Fruit fly (Drosophila melanogaster) whole organism, embryonic: ENCODE data around the gene LPCAT.

Experiments
- CG1024 ChIP-seq: fragments of 200-800 bp; sonication (Bioruptor generic); IDR thresholded peaks from 2 replicates; pipeline ENCODE4 v1.3.6; 2022; ENCODE audit warnings: missing biosample characterization, missing genetic modification characterization
- CG11723 ChIP-seq: fragments of 200-800 bp; sonication (Bioruptor generic); optimal IDR thresholded peaks from 2 replicates; lab custom pipeline; 2017; ENCODE audit warnings: missing biosample characterization, mild to moderate bottlenecking, missing genetic modification characterization
- CG13624 ChIP-seq: fragments of 200-800 bp; sonication (Bioruptor generic); optimal IDR thresholded peaks from 2 replicates; lab custom pipeline; 2016; ENCODE audit warnings: missing biosample characterization, missing genetic modification characterization
- CG13775 ChIP-seq: fragments of 200-800 bp; sonication (Bioruptor generic); optimal IDR thresholded peaks from 3 replicates; lab custom pipeline; 2017; ENCODE audit warnings: missing biosample characterization, mild to moderate bottlenecking, missing genetic modification characterization
- CG14014 ChIP-seq: fragments of 200-800 bp; sonication (Bioruptor generic); IDR thresholded peaks from 2 replicates; pipeline ENCODE4 v1.3.6; 2022; ENCODE audit warnings: missing biosample characterization, missing genetic modification characterization
- CG17186 ChIP-seq: fragments of 200-800 bp; sonication (Bioruptor generic); optimal IDR thresholded peaks from 3 replicates; lab custom pipeline; 2017; ENCODE audit warnings: missing biosample characterization, missing genetic modification reagents, missing genetic modification characterization
- CG17328 ChIP-seq: fragments of 200-800 bp; sonication (Bioruptor generic); IDR thresholded peaks from 2 replicates; pipeline ENCODE4 v1.3.6; 2022; ENCODE audit warnings: missing biosample characterization, missing genetic modification characterization
- CG18476 ChIP-seq: fragments of 200-800 bp; sonication (Bioruptor generic); optimal IDR thresholded peaks from 2 replicates; lab custom pipeline; 2016; ENCODE audit warnings: missing biosample characterization, mild to moderate bottlenecking, missing genetic modification characterization
- CG2199 ChIP-seq: fragments of 200-800 bp; sonication (Bioruptor generic); IDR thresholded peaks from 3 replicates; pipeline ENCODE4 v1.3.6; 2022; ENCODE audit warnings: missing biosample characterization, missing genetic modification characterization
- CG30431 ChIP-seq: fragments of 200-800 bp; sonication (Bioruptor generic); optimal IDR thresholded peaks from 2 replicates; lab custom pipeline; 2017; ENCODE audit warnings: missing biosample characterization, missing genetic modification characterization
- CG31388 ChIP-seq: fragments of 200-800 bp; sonication (Bioruptor generic); optimal IDR thresholded peaks from 2 replicates; lab custom pipeline; 2016; ENCODE audit warnings: missing biosample characterization, missing genetic modification characterization
- CG31441 ChIP-seq: fragments of 200-800 bp; sonication (Bioruptor generic); IDR thresholded peaks from 2 replicates; pipeline ENCODE4 v1.3.6; 2022; ENCODE audit warnings: missing biosample characterization, missing genetic modification characterization
- CG32532 ChIP-seq: fragments of 200-800 bp; sonication (Bioruptor generic); IDR thresholded peaks from 2 replicates; pipeline ENCODE4 v1.3.6; 2022; ENCODE audit warnings: missing biosample characterization, missing genetic modification characterization
- CG43689 ChIP-seq: fragments of 200-800 bp; sonication (Bioruptor generic); IDR thresholded peaks from 2 replicates; pipeline ENCODE4 v1.3.6; 2022; ENCODE audit warnings: missing biosample characterization, missing genetic modification characterization
- CG4404 ChIP-seq: fragments of 200-800 bp; sonication (Bioruptor generic); IDR thresholded peaks from 2 replicates; pipeline ENCODE4 v1.3.6; 2022; ENCODE audit warnings: missing biosample characterization, missing genetic modification characterization
- CG4730 ChIP-seq: fragments of 200-800 bp; sonication (Bioruptor generic); IDR thresholded peaks from 2 replicates; pipeline ENCODE4 v1.3.6; 2022; ENCODE audit warnings: missing biosample characterization, missing genetic modification characterization
- CG6813 ChIP-seq: fragments of 200-800 bp; sonication (Bioruptor generic); optimal IDR thresholded peaks from 2 replicates; lab custom pipeline; 2017; ENCODE audit warnings: missing biosample characterization, missing genetic modification characterization, mild to moderate bottlenecking, moderate library complexity, missing genetic modification reagents
- CG7271 ChIP-seq: fragments of 200-800 bp; sonication (Bioruptor generic); optimal IDR thresholded peaks from 2 replicates; lab custom pipeline; 2018; ENCODE audit warnings: missing biosample characterization, mild to moderate bottlenecking, missing genetic modification characterization, moderate library complexity
- CG9437 ChIP-seq: fragments of 200-800 bp; sonication (Bioruptor generic); optimal IDR thresholded peaks from 2 replicates; lab custom pipeline; 2018; ENCODE audit warnings: missing biosample characterization, mild to moderate bottlenecking, missing genetic modification characterization
- CoRest ChIP-seq: fragments of 200-800 bp; sonication (Bioruptor generic); optimal IDR thresholded peaks from 3 replicates; lab custom pipeline; 2018; ENCODE audit warnings: missing biosample characterization, mild to moderate bottlenecking, missing genetic modification characterization, moderate library complexity
- D19B ChIP-seq: fragments of 200-800 bp; sonication (Bioruptor generic); optimal IDR thresholded peaks from 2 replicates; lab custom pipeline; 2017; ENCODE audit warnings: missing biosample characterization, mild to moderate bottlenecking, missing genetic modification characterization
- Doc3 ChIP-seq: fragments of 200-800 bp; sonication (Bioruptor generic); IDR thresholded peaks from 3 replicates; pipeline ENCODE4 v1.3.6; 2022; ENCODE audit warnings: missing biosample characterization, missing genetic modification characterization; ENCODE audit not compliant: partially characterized antibody
- Dp ChIP-seq: fragments of 200-800 bp; sonication (Bioruptor generic); optimal IDR thresholded peaks from 2 replicates; lab custom pipeline; 2018; ENCODE audit warnings: missing biosample characterization, mild to moderate bottlenecking, missing genetic modification characterization, moderate library complexity
- Eip74EF ChIP-seq, 2 experiments: fragments of 200-800 bp in 1 of 2; fragments of >200 bp in 1 of 2; sonication (Bioruptor generic) in 1 of 2; optimal IDR thresholded peaks; 2 replicates each; lab custom pipeline; 2017 to 2019; ENCODE audit warnings: missing biosample characterization in 2 of 2, missing genetic modification characterization in 2 of 2, mild to moderate bottlenecking in 1 of 2, moderate library complexity in 1 of 2
- HLH54F ChIP-seq: fragments of 200-800 bp; sonication (Bioruptor generic); optimal IDR thresholded peaks from 3 replicates; lab custom pipeline; 2016; ENCODE audit warnings: missing biosample characterization, missing genetic modification characterization
- Hmr ChIP-seq: fragments of 200-800 bp; sonication (Bioruptor generic); optimal IDR thresholded peaks from 3 replicates; lab custom pipeline; 2017; ENCODE audit warnings: mild to moderate bottlenecking, missing biosample characterization, missing genetic modification reagents, missing genetic modification characterization
- Lim3 ChIP-seq: fragments of 200-800 bp; sonication (Bioruptor generic); IDR thresholded peaks from 2 replicates; pipeline ENCODE4 v1.3.6; 2022; ENCODE audit warnings: missing biosample characterization, missing genetic modification characterization
- MESR4 ChIP-seq: fragments of 200-800 bp; sonication (Bioruptor generic); optimal IDR thresholded peaks from 2 replicates; lab custom pipeline; 2018; ENCODE audit warnings: missing biosample characterization, mild to moderate bottlenecking, missing genetic modification characterization, moderate library complexity
- Mrtf ChIP-seq: fragments of 200-800 bp; sonication (Bioruptor generic); IDR thresholded peaks from 3 replicates; pipeline ENCODE4 v1.3.6; 2022; ENCODE audit warnings: missing biosample characterization, missing genetic modification characterization
- Oaz ChIP-seq: fragments of 200-800 bp; sonication (Bioruptor generic); IDR thresholded peaks from 2 replicates; pipeline ENCODE4 v1.3.6; 2022; ENCODE audit warnings: missing biosample characterization, missing genetic modification characterization
- Ravus ChIP-seq: fragments of 200-800 bp; sonication (Bioruptor generic); IDR thresholded peaks from 2 replicates; pipeline ENCODE4 v1.3.6; 2022; ENCODE audit warnings: missing biosample characterization, missing genetic modification characterization
- Side ChIP-seq: fragments of 200-800 bp; sonication (Bioruptor generic); optimal IDR thresholded peaks from 2 replicates; lab custom pipeline; 2016; ENCODE audit warnings: missing biosample characterization, missing genetic modification characterization
- Sry-β ChIP-seq: fragments of 200-800 bp; sonication (Bioruptor generic); optimal IDR thresholded peaks from 2 replicates; lab custom pipeline; 2018; ENCODE audit warnings: missing biosample characterization, mild to moderate bottlenecking, missing genetic modification characterization, moderate library complexity
- TFAM ChIP-seq: fragments of 200-800 bp; sonication (Bioruptor generic); optimal IDR thresholded peaks from 2 replicates; lab custom pipeline; 2017; ENCODE audit warnings: missing biosample characterization, missing genetic modification characterization, inconsistent platforms
- Taf1 ChIP-seq: fragments of 200-800 bp; sonication (Bioruptor generic); IDR thresholded peaks from 2 replicates; pipeline ENCODE4 v1.3.6; 2022; ENCODE audit warnings: missing biosample characterization, missing genetic modification characterization
- dmrt99B ChIP-seq: fragments of 200-800 bp; sonication (Bioruptor generic); optimal IDR thresholded peaks from 2 replicates; lab custom pipeline; 2018; ENCODE audit warnings: missing biosample characterization, mild to moderate bottlenecking, missing genetic modification characterization, moderate library complexity
- ems ChIP-seq: fragments of 200-800 bp; sonication (Bioruptor generic); optimal IDR thresholded peaks from 3 replicates; lab custom pipeline; 2016; ENCODE audit warnings: missing biosample characterization, missing genetic modification characterization
- en ChIP-seq: fragments of 200-800 bp; sonication (Bioruptor generic); optimal IDR thresholded peaks from 2 replicates; lab custom pipeline; 2016; ENCODE audit warnings: missing biosample characterization, missing genetic modification characterization
- fu2 ChIP-seq: fragments of 200-800 bp; sonication (Bioruptor generic); optimal IDR thresholded peaks from 2 replicates; lab custom pipeline; 2016; ENCODE audit warnings: missing biosample characterization, missing genetic modification characterization
- gro ChIP-seq: fragments of 200-800 bp; sonication (Bioruptor generic); optimal IDR thresholded peaks from 2 replicates; lab custom pipeline; 2016; ENCODE audit warnings: missing biosample characterization, missing genetic modification characterization
- peb ChIP-seq: fragments of 200-800 bp; sonication (Bioruptor generic); IDR thresholded peaks from 2 replicates; pipeline ENCODE4 v1.3.6; 2022; ENCODE audit warnings: missing biosample characterization, missing genetic modification characterization
- pho ChIP-seq: fragments of 200-800 bp; sonication (Bioruptor generic); optimal IDR thresholded peaks from 2 replicates; lab custom pipeline; 2016; ENCODE audit warnings: missing biosample characterization, missing genetic modification characterization
- phol ChIP-seq: fragments of 200-800 bp; sonication (Bioruptor generic); optimal IDR thresholded peaks from 3 replicates; lab custom pipeline; 2018; ENCODE audit warnings: missing biosample characterization, mild to moderate bottlenecking, missing genetic modification characterization, moderate library complexity
- pita ChIP-seq: fragments of 200-800 bp; sonication (Bioruptor generic); optimal IDR thresholded peaks from 2 replicates; lab custom pipeline; 2017; ENCODE audit warnings: missing biosample characterization, mild to moderate bottlenecking, missing genetic modification characterization
- sens ChIP-seq: fragments of 200-800 bp; sonication (Bioruptor generic); peaks from one replicate; lab custom pipeline; 2016; ENCODE audit warnings: missing biosample characterization, missing genetic modification characterization
- sens-2 ChIP-seq: fragments of 200-800 bp; sonication (Bioruptor generic); IDR thresholded peaks from 2 replicates; pipeline ENCODE4 v1.3.6; 2022; ENCODE audit warnings: missing biosample characterization, missing genetic modification characterization
- toy ChIP-seq: fragments of 200-800 bp; sonication (Bioruptor generic); IDR thresholded peaks from 2 replicates; pipeline ENCODE4 v1.3.6; 2022; ENCODE audit warnings: missing biosample characterization, missing genetic modification characterization
- twi ChIP-seq: fragments of 200-800 bp; optimal IDR thresholded peaks from 2 replicates; lab custom pipeline; 2019; ENCODE audit warnings: missing biosample characterization, mild to moderate bottlenecking, missing genetic modification characterization, moderate library complexity
- usp ChIP-seq: fragments of >200 bp; optimal IDR thresholded peaks from 2 replicates; lab custom pipeline; 2017; ENCODE audit warnings: missing biosample characterization, missing genetic modification characterization
- zfh1 ChIP-seq: fragments of 200-800 bp; sonication (Bioruptor generic); IDR thresholded peaks from 3 replicates; pipeline ENCODE4 v1.3.6; 2022; ENCODE audit warnings: missing biosample characterization, missing genetic modification characterization

LPCAT gene

DNA sequence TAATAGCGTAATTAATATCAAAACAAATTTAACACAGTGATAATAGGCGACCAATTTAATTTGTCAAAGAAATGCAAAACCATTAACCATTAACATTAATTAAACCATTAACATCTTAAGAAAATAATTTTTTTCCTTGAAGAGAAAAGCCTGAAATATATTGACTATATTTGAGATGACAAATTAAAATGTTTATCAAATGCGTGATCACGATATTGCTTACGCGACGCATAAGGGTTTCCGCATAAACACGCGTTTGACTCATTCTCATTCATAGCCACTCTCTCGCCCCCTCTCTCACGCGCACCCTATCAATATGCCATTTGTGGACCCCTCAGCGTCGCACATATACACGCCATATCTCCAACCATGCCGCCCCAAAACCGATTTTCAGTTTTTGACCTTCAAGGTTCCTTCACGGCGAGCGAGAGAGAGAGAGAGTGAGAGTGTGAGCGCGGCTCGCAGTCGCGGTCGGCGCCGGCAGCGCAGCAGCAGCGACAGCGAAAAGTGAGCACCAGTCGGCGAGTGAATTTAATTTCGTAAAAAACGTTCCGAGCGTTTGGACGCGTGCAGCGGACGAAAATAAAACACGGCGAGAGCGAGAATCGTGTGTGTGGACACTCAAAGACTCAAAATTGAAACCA, 5.7 kb upstream of the LPCAT start, which contains the start of gene Hex-A (continued):
- TF ChIP-seq CG13775 (GFP tag; lab: Kevin White, UChicago) (peak; percentile 97), CG7271 (tag; lab: Kevin White, UChicago) (peak; percentile 67), en (GFP tag; lab: Kevin White, UChicago) (peak; percentile 93), CG31441 (GFP tag; lab: Robert Waterston, UW) (peak; percentile 93), CG4730 (peak; percentile 71), gro (GFP tag; lab: Kevin White, UChicago) (peak; percentile 96), zfh1 (peak; percentile 90), peb (GFP tag; lab: Robert Waterston, UW) (peak; percentile 82), dmrt99B (tag; lab: Kevin White, UChicago) (peak; percentile 98), CG32532 (peak; percentile 92), CoRest (peak; percentile 99), Lim3 (GFP tag; lab: Robert Waterston, UW) (peak; percentile 69), Hmr (GFP tag; lab: Kevin White, UChicago) (peak; percentile 99), CG17186 (peak; percentile 75), CG18476 (GFP tag; lab: Kevin White, UChicago) (peak; percentile 94), CG31388 (peak; percentile 74), CG43689 (peak; percentile 81), sens-2 (peak; percentile 75), twi (peak; percentile 95), Taf1 (GFP tag; lab: Robert Waterston, UW) (peak; percentile 92), Oaz (GFP tag; lab: Robert Waterston, UW) (peak; percentile 89), CG11723 (GFP tag; lab: Kevin White, UChicago) (peak; percentile 97), pho (GFP tag; lab: Kevin White, UChicago) (peak; percentile 97), phol (peak; percentile 97), CG9437 (GFP tag; lab: Kevin White, UChicago) (peak; percentile 94), TFAM (GFP tag; lab: Kevin White, UChicago) (peak; percentile 76), CG4404 (peak; percentile 51), fu2 (GFP tag; lab: Kevin White, UChicago) (peak; percentile 93), Eip74EF (GFP tag; optimal IDR thresholded peaks at IDR 0.05; lab: Kevin White, UChicago) (peak in 1 of 2 experiments; percentile 99), Doc3 (GFP tag; lab: Robert Waterston, UW) (no peak), Sry-β (GFP tag; lab: Kevin White, UChicago) (peak; percentile 36), Side (GFP tag; lab: Kevin White, UChicago) (peak; percentile 96), CG14014 (GFP tag; lab: Robert Waterston, UW) (peak; percentile 92), pita (GFP tag; lab: Kevin White, UChicago) (no peak), CG30431 (GFP tag; lab: Kevin White, UChicago) (peak; percentile 84), Ravus (GFP tag; lab: Robert Waterston, UW) (peak; percentile 60), Dp (GFP tag; lab: Kevin White, UChicago) (peak; percentile 16), sens (GFP tag; lab: Kevin White, UChicago) (peak; percentile 99), MESR4 (GFP tag; lab: Kevin White, UChicago) (peak; percentile 23), CG6813 (GFP tag; lab: Kevin White, UChicago) (peak; percentile 95), ems (GFP tag; lab: Kevin White, UChicago) (peak; percentile 93), CG17328 (GFP tag; lab: Robert Waterston, UW) (peak; percentile 88), HLH54F (GFP tag; lab: Kevin White, UChicago) (peak; percentile 94), CG1024 (GFP tag; lab: Robert Waterston, UW) (peak; percentile 75; the same call in 1 of the 2 replicates), CG2199 (GFP tag; lab: Robert Waterston, UW) (peak; percentile 38; the same call in 1 of the 3 replicates), D19B (GFP tag; lab: Kevin White, UChicago) (peak; percentile 86), CG13624 (GFP tag; lab: Kevin White, UChicago) (peak; percentile 96), toy (peak; percentile 74), usp (no peak), Mrtf (peak; percentile 81)
